Worm (Caenorhabditis elegans): ENCODE measurements around the gene T10B10.4.

ce11 chrX:15213182-15213829 lies 23.4 kb downstream of the T10B10.4 start, which contains the start of the genes H03A11.13 and famk-1:
- TF ChIP-seq nhr-20 (tag; optimal IDR thresholded peaks at IDR 0.05) (no peak), fos-1 (tag; optimal IDR thresholded peaks at IDR 0.05) (no peak), grh-1 (GFP tag; IDR thresholded peaks at IDR 0.05) (no peak), tlp-1 (tag; optimal IDR thresholded peaks at IDR 0.05) (no peak), lin-13 (GFP tag; optimal IDR thresholded peaks at IDR 0.05) (no peak), lin-14 (GFP tag; optimal IDR thresholded peaks at IDR 0.05) (no peak), aly-2 (tag; optimal IDR thresholded peaks at IDR 0.05) (no peak), nhr-11 (tag; optimal IDR thresholded peaks at IDR 0.05) (no peak), sptf-1 (tag; optimal IDR thresholded peaks at IDR 0.05) (no peak), zag-1 (tag; optimal IDR thresholded peaks at IDR 0.05) (no peak)
